Fruit fly (Drosophila melanogaster) whole organism, prepupa: ENCODE results near the gene CG2656.

ENCODE experiments used
- Blimp-1 ChIP-seq: fragments of 200-800 bp; sonication (Bioruptor generic); optimal IDR thresholded peaks from 3 replicates; lab custom pipeline; 2017; ENCODE audit warnings: missing biosample characterization, missing genetic modification characterization, mild to moderate bottlenecking, moderate library complexity, missing genetic modification reagents
- CG10631 ChIP-seq: fragments of 200-800 bp; sonication (Bioruptor generic); optimal IDR thresholded peaks from 2 replicates; lab custom pipeline; 2016; ENCODE audit warnings: missing biosample characterization, missing genetic modification characterization
- CG11762 ChIP-seq: fragments of 200-800 bp; sonication (Bioruptor generic); optimal IDR thresholded peaks from 3 replicates; lab custom pipeline; 2016; ENCODE audit warnings: missing biosample characterization, missing genetic modification characterization; ENCODE audit not compliant: insufficient read depth
- CG11902 ChIP-seq: fragments of 200-800 bp; sonication (Bioruptor generic); optimal IDR thresholded peaks from 3 replicates; lab custom pipeline; 2016; ENCODE audit warnings: missing biosample characterization, missing genetic modification characterization
- CG1621 ChIP-seq: fragments of 200-800 bp; sonication (Bioruptor generic); optimal IDR thresholded peaks from 3 replicates; lab custom pipeline; 2018; ENCODE audit warnings: missing biosample characterization, mild to moderate bottlenecking, missing genetic modification characterization
- CG16779 ChIP-seq: fragments of 200-800 bp; sonication (Bioruptor generic); optimal IDR thresholded peaks from 3 replicates; lab custom pipeline; 2017; ENCODE audit warnings: missing biosample characterization, mild to moderate bottlenecking, missing genetic modification characterization
- CG3032 ChIP-seq: fragments of 200-800 bp; optimal IDR thresholded peaks from 2 replicates; lab custom pipeline; 2019; ENCODE audit warnings: missing biosample characterization, mild to moderate bottlenecking, missing genetic modification characterization, moderate library complexity
- CG31627 ChIP-seq: fragments of 200-800 bp; sonication (Bioruptor generic); optimal IDR thresholded peaks from 3 replicates; lab custom pipeline; 2016; ENCODE audit warnings: missing biosample characterization, missing genetic modification characterization
- CG32006 ChIP-seq: fragments of 200-800 bp; sonication (Bioruptor generic); optimal IDR thresholded peaks from 3 replicates; lab custom pipeline; 2017; ENCODE audit warnings: missing biosample characterization, mild to moderate bottlenecking, missing genetic modification characterization
- CG4318 ChIP-seq: fragments of 200-800 bp; sonication (Bioruptor generic); optimal IDR thresholded peaks from 3 replicates; lab custom pipeline; 2017; ENCODE audit warnings: missing biosample characterization, mild to moderate bottlenecking, missing genetic modification characterization
- CG6163 ChIP-seq: fragments of 200-800 bp; sonication (Bioruptor generic); IDR thresholded peaks from 3 replicates; pipeline ENCODE4 v1.3.6; 2022; ENCODE audit warnings: missing biosample characterization, missing genetic modification characterization
- CG6276 ChIP-seq: fragments of 200-800 bp; sonication (Bioruptor generic); optimal IDR thresholded peaks from 2 replicates; lab custom pipeline; 2017; ENCODE audit warnings: missing biosample characterization, mild to moderate bottlenecking, missing genetic modification characterization
- CG6792 ChIP-seq: fragments of 200-800 bp; sonication (Bioruptor generic); optimal IDR thresholded peaks from 3 replicates; lab custom pipeline; 2016; ENCODE audit warnings: missing biosample characterization, missing genetic modification characterization
- CG6808 ChIP-seq: fragments of 200-800 bp; sonication (Bioruptor generic); optimal IDR thresholded peaks from 3 replicates; lab custom pipeline; 2017; ENCODE audit warnings: missing biosample characterization, missing genetic modification characterization, mild to moderate bottlenecking, moderate library complexity, missing genetic modification reagents
- CG6854 ChIP-seq: fragments of 200-800 bp; sonication (Bioruptor generic); optimal IDR thresholded peaks from 2 replicates; lab custom pipeline; 2017; ENCODE audit warnings: missing biosample characterization, mild to moderate bottlenecking, missing genetic modification characterization
- CG7368 ChIP-seq: fragments of 200-800 bp; sonication (Bioruptor generic); optimal IDR thresholded peaks from 3 replicates; lab custom pipeline; 2016; ENCODE audit warnings: missing biosample characterization, missing genetic modification characterization
- CG8119 ChIP-seq: fragments of 200-800 bp; sonication (Bioruptor generic); IDR thresholded peaks from 3 replicates; pipeline ENCODE4 v1.3.6; 2022; ENCODE audit warnings: missing biosample characterization, missing genetic modification characterization
- CG8319 ChIP-seq: fragments of 200-800 bp; sonication (Bioruptor generic); optimal IDR thresholded peaks from 3 replicates; lab custom pipeline; 2016; ENCODE audit warnings: missing biosample characterization, missing genetic modification characterization
- CG8632 ChIP-seq: fragments of 200-800 bp; sonication (Bioruptor generic); optimal IDR thresholded peaks from 3 replicates; lab custom pipeline; 2016; ENCODE audit warnings: missing biosample characterization, missing genetic modification characterization
- CG9139 ChIP-seq: fragments of 200-800 bp; sonication (Bioruptor generic); optimal IDR thresholded peaks from 3 replicates; lab custom pipeline; 2017; ENCODE audit warnings: missing biosample characterization, mild to moderate bottlenecking, missing genetic modification characterization
- Eip75B ChIP-seq: fragments of 200-800 bp; sonication (Bioruptor generic); optimal IDR thresholded peaks from 3 replicates; lab custom pipeline; 2016; ENCODE audit warnings: missing biosample characterization, missing genetic modification characterization
- Eip78C ChIP-seq: fragments of 200-800 bp; sonication (Bioruptor generic); peaks from one replicate; lab custom pipeline; 2016; ENCODE audit warnings: missing biosample characterization, missing genetic modification characterization
- Eip93F ChIP-seq: fragments of 200-800 bp; sonication (Bioruptor generic); optimal IDR thresholded peaks from 2 replicates; lab custom pipeline; 2016; ENCODE audit warnings: missing biosample characterization, mild to moderate bottlenecking, missing genetic modification characterization
- Ets21C ChIP-seq: fragments of 200-800 bp; sonication (Bioruptor generic); optimal IDR thresholded peaks from 3 replicates; lab custom pipeline; 2016; ENCODE audit warnings: missing biosample characterization, missing genetic modification characterization
- Gug ChIP-seq: fragments of 200-800 bp; sonication (Bioruptor generic); IDR thresholded peaks from 2 replicates; pipeline ENCODE4 v1.3.6; 2022; ENCODE audit warnings: missing biosample characterization, missing genetic modification characterization
- Hr38 ChIP-seq: sonication (Bioruptor generic); optimal IDR thresholded peaks from 2 replicates; lab custom pipeline; 2016; ENCODE audit warnings: missing biosample characterization, missing genetic modification characterization
- Hr39 ChIP-seq: fragments of 200-800 bp; sonication (Bioruptor generic); optimal IDR thresholded peaks from 2 replicates; lab custom pipeline; 2016; ENCODE audit warnings: missing biosample characterization, missing genetic modification characterization
- Hr4 ChIP-seq: fragments of 200-800 bp; sonication (Bioruptor generic); optimal IDR thresholded peaks from 3 replicates; lab custom pipeline; 2016; ENCODE audit warnings: missing biosample characterization, missing genetic modification characterization
- Lpt ChIP-seq: fragments of 200-800 bp; sonication (Bioruptor generic); optimal IDR thresholded peaks from 3 replicates; lab custom pipeline; 2016; ENCODE audit warnings: missing biosample characterization, missing genetic modification characterization
- Met ChIP-seq: fragments of 200-800 bp; sonication (Bioruptor generic); optimal IDR thresholded peaks from 3 replicates; lab custom pipeline; 2016; ENCODE audit warnings: missing biosample characterization, missing genetic modification characterization
- OdsH ChIP-seq: fragments of 200-800 bp; sonication (Bioruptor generic); optimal IDR thresholded peaks from 3 replicates; lab custom pipeline; 2016; ENCODE audit warnings: missing biosample characterization, missing genetic modification characterization
- Smox ChIP-seq: fragments of 200-800 bp; sonication (Bioruptor generic); optimal IDR thresholded peaks from 3 replicates; lab custom pipeline; 2016; ENCODE audit warnings: missing biosample characterization, missing genetic modification characterization
- Sox102F ChIP-seq: fragments of 200-800 bp; sonication (Bioruptor generic); optimal IDR thresholded peaks from 2 replicates; lab custom pipeline; 2016; ENCODE audit warnings: missing biosample characterization, mild to moderate bottlenecking, missing genetic modification characterization
- Sox14 ChIP-seq: fragments of 200-800 bp; sonication (Bioruptor generic); optimal IDR thresholded peaks from 3 replicates; lab custom pipeline; 2016; ENCODE audit warnings: missing biosample characterization, missing genetic modification characterization
- Sox15 ChIP-seq: fragments of 200-800 bp; sonication (Bioruptor generic); optimal IDR thresholded peaks from 3 replicates; lab custom pipeline; 2016; ENCODE audit warnings: missing biosample characterization, missing genetic modification characterization
- achi ChIP-seq: fragments of 200-800 bp; sonication (Bioruptor generic); optimal IDR thresholded peaks from 3 replicates; lab custom pipeline; 2016; ENCODE audit warnings: missing biosample characterization, missing genetic modification characterization
- acj6 ChIP-seq: fragments of 200-800 bp; sonication (Bioruptor generic); optimal IDR thresholded peaks from 3 replicates; lab custom pipeline; 2016; ENCODE audit warnings: missing biosample characterization, missing genetic modification characterization
- cyc ChIP-seq: fragments of 200-800 bp; sonication (Bioruptor generic); optimal IDR thresholded peaks from 3 replicates; lab custom pipeline; 2016; ENCODE audit warnings: missing biosample characterization, missing genetic modification characterization
- dsx ChIP-seq: fragments of 200-800 bp; optimal IDR thresholded peaks from 3 replicates; lab custom pipeline; 2019; ENCODE audit warnings: missing biosample characterization, mild to moderate bottlenecking, missing genetic modification characterization, moderate library complexity; ENCODE audit not compliant: poor library complexity, severe bottlenecking
- eg ChIP-seq: fragments of 200-800 bp; sonication (Bioruptor generic); IDR thresholded peaks from 3 replicates; pipeline ENCODE4 v1.3.6; 2022; ENCODE audit warnings: missing biosample characterization, missing genetic modification characterization
- esn ChIP-seq: fragments of 200-800 bp; sonication (Bioruptor generic); optimal IDR thresholded peaks from 2 replicates; lab custom pipeline; 2016; ENCODE audit warnings: missing biosample characterization, mild to moderate bottlenecking, missing genetic modification characterization, moderate library complexity
- fd85E ChIP-seq: fragments of 200-800 bp; sonication (Bioruptor generic); optimal IDR thresholded peaks from 3 replicates; lab custom pipeline; 2016; ENCODE audit warnings: missing biosample characterization, missing genetic modification characterization
- fkh ChIP-seq: fragments of 200-800 bp; sonication (Bioruptor generic); optimal IDR thresholded peaks from 3 replicates; lab custom pipeline; 2017; ENCODE audit warnings: missing biosample characterization, mild to moderate bottlenecking, missing genetic modification characterization, moderate library complexity
- lz ChIP-seq: fragments of 200-800 bp; sonication (Bioruptor generic); optimal IDR thresholded peaks from 3 replicates; lab custom pipeline; 2016; ENCODE audit warnings: missing biosample characterization, missing genetic modification characterization
- net ChIP-seq: fragments of 200-800 bp; sonication (Bioruptor generic); optimal IDR thresholded peaks from 3 replicates; lab custom pipeline; 2016; ENCODE audit warnings: missing biosample characterization, missing genetic modification characterization
- salr ChIP-seq, 2 experiments: fragments of 200-800 bp; sonication (Bioruptor generic); optimal IDR thresholded peaks; 3 replicates each; lab custom pipeline; 2016 to 2018; ENCODE audit warnings: missing biosample characterization in 2 of 2, missing genetic modification characterization in 2 of 2, mild to moderate bottlenecking in 1 of 2
- spab ChIP-seq: fragments of 200-800 bp; sonication (Bioruptor generic); optimal IDR thresholded peaks from 2 replicates; lab custom pipeline; 2017; ENCODE audit warnings: missing biosample characterization, mild to moderate bottlenecking, missing genetic modification characterization, missing genetic modification reagents
- svp ChIP-seq: fragments of 200-800 bp; sonication (Bioruptor generic); peaks from one replicate; lab custom pipeline; 2016; ENCODE audit warnings: missing biosample characterization, missing genetic modification characterization
- topi ChIP-seq: fragments of 200-800 bp; sonication (Bioruptor generic); optimal IDR thresholded peaks from 3 replicates; lab custom pipeline; 2016; ENCODE audit warnings: missing biosample characterization, missing genetic modification characterization
- vri ChIP-seq: fragments of 200-800 bp; sonication (Bioruptor generic); optimal IDR thresholded peaks from 3 replicates; lab custom pipeline; 2016; ENCODE audit warnings: missing biosample characterization, mild to moderate bottlenecking, missing genetic modification characterization

CG2656 gene

dm6 chr3R:7124109-7124639, 20.4 kb upstream of the CG2656 start, which contains the start of the genes Alh and CG10098 (continued):
- TF ChIP-seq CG6792 = peak; percentile 78
- TF ChIP-seq Hr38 (GFP tag; lab: Kevin White, UChicago) = peak; percentile 41
- peak; percentile 72 for TF ChIP-seq CG4318
- peak; percentile 42 for TF ChIP-seq spab (GFP tag; lab: Kevin White, UChicago)
- TF ChIP-seq Sox15 (GFP tag; lab: Kevin White, UChicago) = peak; percentile 88
- peak; percentile 90 for TF ChIP-seq Eip78C
- peak; percentile 73 for TF ChIP-seq CG8632 (GFP tag; lab: Kevin White, UChicago)
- TF ChIP-seq CG31627 (GFP tag; lab: Kevin White, UChicago) = peak; percentile 93
- TF ChIP-seq Gug (GFP tag; lab: Robert Waterston, UW) = peak; percentile 55
- peak; percentile 77 for TF ChIP-seq CG32006
- TF ChIP-seq salr (GFP tag; optimal IDR thresholded peaks at IDR 0.05; lab: Kevin White, UChicago) = peak; percentile 61 to 88
- TF ChIP-seq CG6854 (GFP tag; lab: Kevin White, UChicago) = no peak
- TF ChIP-seq Sox14 = peak; percentile 82
- TF ChIP-seq CG10631 (GFP tag; lab: Kevin White, UChicago) = peak; percentile 92
- peak; percentile 28 for TF ChIP-seq Blimp-1 (GFP tag; lab: Kevin White, UChicago)
- peak; percentile 93 for TF ChIP-seq fkh (GFP tag; lab: Kevin White, UChicago)
- TF ChIP-seq Hr39 (GFP tag; lab: Kevin White, UChicago) = peak; percentile 93
- peak; percentile 81 for TF ChIP-seq CG3032
- peak; percentile 81 for TF ChIP-seq eg (GFP tag; lab: Robert Waterston, UW)
- peak; percentile 42 for TF ChIP-seq vri
- TF ChIP-seq CG6163 (GFP tag; lab: Robert Waterston, UW) = peak; percentile 79
- peak; percentile 86 for TF ChIP-seq Ets21C (GFP tag; lab: Kevin White, UChicago)
- peak; percentile 76 for TF ChIP-seq Eip75B (GFP tag; lab: Kevin White, UChicago)
- peak; percentile 75 for TF ChIP-seq Sox102F (GFP tag; lab: Kevin White, UChicago)
- TF ChIP-seq CG11762 (GFP tag; lab: Kevin White, UChicago) = peak; percentile 52
- peak; percentile 89 for TF ChIP-seq lz
- peak; percentile 62 for TF ChIP-seq net (GFP tag; lab: Kevin White, UChicago)
- TF ChIP-seq CG8319 (GFP tag; lab: Kevin White, UChicago) = peak; percentile 62
- peak; percentile 59 for TF ChIP-seq CG7368 (GFP tag; lab: Kevin White, UChicago)
- TF ChIP-seq achi (GFP tag; lab: Kevin White, UChicago) = peak; percentile 82
- TF ChIP-seq acj6 = peak; percentile 88
- TF ChIP-seq Hr4 (GFP tag; lab: Kevin White, UChicago) = peak; percentile 84
- peak; percentile 91 for TF ChIP-seq cyc (GFP tag; lab: Kevin White, UChicago)
- peak; percentile 5 for TF ChIP-seq CG6276 (GFP tag; lab: Kevin White, UChicago)

dm6 chr3R:7127966-7128365, 16.6 kb upstream of the CG2656 start, which contains the start of gene CG10068:
Gene CG10068 (minus strand): TSS chr3R:7128027.
- TF ChIP-seq eg (GFP tag; lab: Robert Waterston, UW) = peak; percentile 93
- TF ChIP-seq Lpt = peak; percentile 60
- peak; percentile 88 for TF ChIP-seq Eip75B (GFP tag; lab: Kevin White, UChicago)
- peak; percentile 82 for TF ChIP-seq achi (GFP tag; lab: Kevin White, UChicago)
- peak; percentile 85 for TF ChIP-seq CG10631 (GFP tag; lab: Kevin White, UChicago)
- peak; percentile 92 for TF ChIP-seq esn (GFP tag; lab: Kevin White, UChicago)
- no peak; the same call in 1 of the 2 replicates for TF ChIP-seq Gug (GFP tag; lab: Robert Waterston, UW)
- peak; percentile 84 for TF ChIP-seq CG3032
- no peak for TF ChIP-seq CG1621 (tag; lab: Kevin White, UChicago)
- TF ChIP-seq Met = peak; percentile 87
- TF ChIP-seq CG6276 (GFP tag; lab: Kevin White, UChicago) = peak; percentile 49
- peak; percentile 79 for TF ChIP-seq OdsH
- TF ChIP-seq fd85E (GFP tag; lab: Kevin White, UChicago) = peak; percentile 4
- TF ChIP-seq CG8119 (GFP tag; lab: Robert Waterston, UW) = peak; percentile 66
- TF ChIP-seq CG9139 (GFP tag; lab: Kevin White, UChicago) = peak; percentile 11
- no peak for TF ChIP-seq CG16779 (tag; lab: Kevin White, UChicago)
- TF ChIP-seq dsx = peak; percentile 91
- TF ChIP-seq svp = peak; percentile 96
- TF ChIP-seq CG6792 = peak; percentile 82
- no peak for TF ChIP-seq Eip93F (GFP tag; lab: Kevin White, UChicago)
- peak; percentile 55 for TF ChIP-seq CG11902
- TF ChIP-seq topi (GFP tag; lab: Kevin White, UChicago) = peak; percentile 90
- TF ChIP-seq Sox14 = peak; percentile 90
- peak; percentile 63 for TF ChIP-seq CG11762 (GFP tag; lab: Kevin White, UChicago)
- peak; percentile 61 for TF ChIP-seq CG6808 (GFP tag; lab: Kevin White, UChicago)
- TF ChIP-seq Smox (GFP tag; lab: Kevin White, UChicago) = peak; percentile 84
